Worm (Caenorhabditis elegans): ENCODE measurements around the gene H09F14.1.

H09F14.1 gene

ce11 chrV:10661417-10661945 lies 46.1 kb upstream of the H09F14.1 start, which contains the start of gene sqv-4:
Gene sqv-4 (minus strand): TSS chrV:10661467.
- TF ChIP-seq lsy-27 (tag; optimal IDR thresholded peaks at IDR 0.05; ENCODE audit: borderline replicate concordance, insufficient read depth) (no peak), madf-6 (GFP tag; IDR thresholded peaks at IDR 0.05) (peak; percentile 76), ets-4 (GFP tag; optimal IDR thresholded peaks at IDR 0.05) (no peak), lin-54 (GFP tag; optimal IDR thresholded peaks at IDR 0.05) (peak; percentile 77), Y79H2A.3 (GFP tag; conservative IDR thresholded peaks at IDR 0.05) (no peak), snpc-1.1 (tag; optimal IDR thresholded peaks at IDR 0.05; ENCODE audit: insufficient read depth) (no peak), nfyb-1 (GFP tag; IDR thresholded peaks at IDR 0.05) (0 out of 2 replicates have a peak, but pooled peaks have one; percentile 29), efl-1 (GFP tag; optimal IDR thresholded peaks at IDR 0.05) (peak; percentile 51), nfya-2 (GFP tag; IDR thresholded peaks at IDR 0.05) (no peak), xnd-1 (tag; optimal IDR thresholded peaks at IDR 0.05) (peak; percentile 66), madf-8 (GFP tag; conservative IDR thresholded peaks at IDR 0.05) (peak; percentile 55), somi-1 (GFP tag; optimal IDR thresholded peaks at IDR 0.05) (no peak), attf-5 (GFP tag; optimal IDR thresholded peaks at IDR 0.05) (peak; percentile 64), ZK185.1 (tag; optimal IDR thresholded peaks at IDR 0.05; ENCODE audit: poor library complexity, severe bottlenecking) (no peak), lin-26 (GFP tag; IDR thresholded peaks at IDR 0.05) (no peak), ceh-91 (GFP tag; IDR thresholded peaks at IDR 0.05) (peak; percentile 47; the same call in 1 of the 2 replicates), K11D2.4 (GFP tag; IDR thresholded peaks at IDR 0.05) (no peak), bed-2 (GFP tag; IDR thresholded peaks at IDR 0.05) (no peak), lsl-1 (GFP tag; optimal IDR thresholded peaks at IDR 0.05) (peak; percentile 51), nfya-1 (tag; optimal IDR thresholded peaks at IDR 0.05; ENCODE audit: borderline replicate concordance, insufficient read depth) (no peak), ztf-28 (GFP tag; IDR thresholded peaks at IDR 0.05) (no peak), lin-40 (tag; optimal IDR thresholded peaks at IDR 0.05) (no peak), dox-1 (GFP tag; IDR thresholded peaks at IDR 0.05) (no peak), atf-7 (tag; optimal IDR thresholded peaks at IDR 0.05) (no peak)

ce11 chrV:10659343-10659742 lies 43.9 kb upstream of the H09F14.1 start:
- TF ChIP-seq hrde-1 (tag; optimal IDR thresholded peaks at IDR 0.05; ENCODE audit: borderline replicate concordance), result peak; percentile 59
- TF ChIP-seq C17E4.6 (GFP tag; IDR thresholded peaks at IDR 0.05), result 0 out of 2 replicates have a peak, but pooled peaks have one; percentile 43
- no peak for TF ChIP-seq snpc-1.3 (tag; optimal IDR thresholded peaks at IDR 0.05; ENCODE audit: insufficient read depth)
- 0 out of 2 replicates have a peak, but pooled peaks have one; percentile 43 for TF ChIP-seq hsf-1 (GFP tag; IDR thresholded peaks at IDR 0.05)
- TF ChIP-seq madf-6 (GFP tag; IDR thresholded peaks at IDR 0.05), result peak; percentile 58
- 0 out of 2 replicates have a peak, but pooled peaks have one; percentile 12 for TF ChIP-seq D2030.7 (GFP tag; IDR thresholded peaks at IDR 0.05)
- TF ChIP-seq B0336.3 (GFP tag; IDR thresholded peaks at IDR 0.05), result peak; percentile 29; the same call in 1 of the 2 replicates
- TF ChIP-seq madf-8 (GFP tag; conservative IDR thresholded peaks at IDR 0.05), result no peak
- peak; percentile 10 for TF ChIP-seq mxl-1 (tag; optimal IDR thresholded peaks at IDR 0.05)
- peak; percentile 27; the same call in 1 of the 2 replicates for TF ChIP-seq lin-26 (GFP tag; IDR thresholded peaks at IDR 0.05)
- TF ChIP-seq him-1 (tag; optimal IDR thresholded peaks at IDR 0.05), result peak; percentile 5
- TF ChIP-seq madf-10 (tag; optimal IDR thresholded peaks at IDR 0.05), result no peak
- peak; percentile 16 for TF ChIP-seq lin-54 (GFP tag; optimal IDR thresholded peaks at IDR 0.05)

- TF ChIP-seq ztf-25 (GFP tag; IDR thresholded peaks at IDR 0.05), result no peak
- 0 out of 2 replicates have a peak, but pooled peaks have one; percentile 14 for TF ChIP-seq cebp-2 (GFP tag; IDR thresholded peaks at IDR 0.05)
- TF ChIP-seq F57A8.1 (GFP tag; optimal IDR thresholded peaks at IDR 0.05), result no peak
- no peak for TF ChIP-seq cebp-1 (GFP tag; IDR thresholded peaks at IDR 0.05)
- no peak for TF ChIP-seq cebp-1 (tag; optimal IDR thresholded peaks at IDR 0.05)
These were observed 42.6 kb upstream of the H09F14.1 start, which contains the start of gene tut-2 for ce11 chrV:10657959-10658358. Gene tut-2 (plus strand): TSS chrV:10658235.
